Worm (Caenorhabditis elegans) whole organism, mixed stage, embryonic: ENCODE measurements around the gene ccch-1.

Experiments used
- elt-3 ChIP-seq: fragments of 150-350 bp; optimal IDR thresholded peaks from 2 replicates; lab custom pipeline; 2014; ENCODE audit warnings: missing biosample characterization, missing genetic modification characterization
- hlh-1 ChIP-seq: fragments of 150-350 bp; optimal IDR thresholded peaks from 2 replicates; lab custom pipeline; 2014; ENCODE audit warnings: missing biosample characterization, missing genetic modification reagents, missing genetic modification characterization
- lin-13 ChIP-seq: fragments of 150-350 bp; optimal IDR thresholded peaks from 2 replicates; lab custom pipeline; 2014; ENCODE audit warnings: missing biosample characterization, missing genetic modification characterization
- mab-5 ChIP-seq: fragments of 150-350 bp; optimal IDR thresholded peaks from 2 replicates; lab custom pipeline; 2014; ENCODE audit warnings: missing biosample characterization, missing genetic modification characterization
- mep-1 ChIP-seq: fragments of 150-350 bp; optimal IDR thresholded peaks from 2 replicates; lab custom pipeline; 2017; ENCODE audit warnings: missing biosample characterization, missing genetic modification reagents, missing genetic modification characterization, inconsistent platforms
- nhr-12 ChIP-seq: fragments of 150-350 bp; optimal IDR thresholded peaks from 2 replicates; lab custom pipeline; 2014; ENCODE audit warnings: missing biosample characterization, missing genetic modification characterization
- unc-120 ChIP-seq: sonication (generic microtip); optimal IDR thresholded peaks from 2 replicates; lab custom pipeline; 2017; ENCODE audit warnings: missing genetic modification characterization, missing compliant biosample characterization; ENCODE audit not compliant: poor library complexity, severe bottlenecking

- TF ChIP-seq nhr-12 (tag; lab: Kevin White, UChicago) = no peak
- no peak for TF ChIP-seq elt-3 (tag; lab: Kevin White, UChicago)
- TF ChIP-seq unc-120 (tag; lab: Kevin White, UChicago) = no peak
- TF ChIP-seq mab-5 = no peak
- TF ChIP-seq lin-13 (tag; lab: Kevin White, UChicago) = no peak
- no peak for TF ChIP-seq mep-1 (tag; lab: Kevin White, UChicago)
- no peak for TF ChIP-seq hlh-1
These were observed 13.0 kb upstream of the ccch-1 start, which contains the start of gene C55A6.6 for ce11 chrV:11514677-11515076.
